Worm (Caenorhabditis elegans) whole organism, L3 larva: ENCODE measurements around the gene F57C12.2.

Source experiments
- R02D3.7 ChIP-seq: fragments of 150-350 bp; optimal IDR thresholded peaks from 2 replicates; lab custom pipeline; 2014; ENCODE audit warnings: missing biosample characterization, missing genetic modification characterization
- ZK546.5 ChIP-seq: sonication (generic microtip); optimal IDR thresholded peaks from 2 replicates; lab custom pipeline; 2017; ENCODE audit warnings: missing biosample characterization, missing genetic modification characterization
- aly-2 ChIP-seq: fragments of 150-350 bp; optimal IDR thresholded peaks from 2 replicates; lab custom pipeline; 2014; ENCODE audit warnings: missing biosample characterization, missing genetic modification characterization
- ama-1 ChIP-seq: fragments of 150-350 bp; optimal IDR thresholded peaks from 2 replicates; lab custom pipeline; 2018
- ceh-28 ChIP-seq: fragments of 150-350 bp; optimal IDR thresholded peaks from 2 replicates; lab custom pipeline; 2014; ENCODE audit warnings: missing biosample characterization, missing genetic modification reagents, missing genetic modification characterization
- ceh-82 ChIP-seq: fragments of 150-350 bp; optimal IDR thresholded peaks from 2 replicates; lab custom pipeline; 2014; ENCODE audit warnings: missing biosample characterization, missing genetic modification characterization
- daf-12 ChIP-seq: fragments of 150-350 bp; optimal IDR thresholded peaks from 2 replicates; lab custom pipeline; 2014; ENCODE audit warnings: missing biosample characterization, missing genetic modification reagents, missing genetic modification characterization
- egl-27 ChIP-seq: sonication (generic microtip); optimal IDR thresholded peaks from 4 replicates; lab custom pipeline; 2017; ENCODE audit warnings: missing biosample characterization, missing genetic modification reagents, missing genetic modification characterization
- egl-5 ChIP-seq: fragments of 150-350 bp; optimal IDR thresholded peaks from 2 replicates; lab custom pipeline; 2017; ENCODE audit warnings: missing biosample characterization, missing genetic modification reagents, missing genetic modification characterization, inconsistent platforms
- elt-1 ChIP-seq: fragments of 150-350 bp; optimal IDR thresholded peaks from 2 replicates; lab custom pipeline; 2014; ENCODE audit warnings: missing biosample characterization, missing genetic modification characterization
- elt-2 ChIP-seq: sonication (generic microtip); optimal IDR thresholded peaks from 2 replicates; lab custom pipeline; 2016; ENCODE audit warnings: missing genetic modification reagents, mild to moderate bottlenecking, missing genetic modification characterization, missing compliant biosample characterization
- elt-3 ChIP-seq, 3 experiments: fragments of 150-350 bp in 1 of 3; sonication (generic microtip) in 2 of 3; optimal IDR thresholded peaks; 2 replicates in 2 of 3; 4 replicates in 1 of 3; lab custom pipeline; 2014 to 2017; ENCODE audit warnings: missing biosample characterization in 3 of 3, missing genetic modification characterization in 3 of 3
- eor-1 ChIP-seq, 2 experiments: fragments of 150-350 bp; optimal IDR thresholded peaks; 2 replicates each; lab custom pipeline; 2014 to 2018; ENCODE audit warnings: missing biosample characterization in 2 of 2, missing genetic modification characterization in 2 of 2
- fkh-10 ChIP-seq: sonication (generic microtip); optimal IDR thresholded peaks from 2 replicates; lab custom pipeline; 2017; ENCODE audit warnings: missing biosample characterization, missing genetic modification reagents, missing genetic modification characterization
- fkh-2 ChIP-seq: fragments of 150-350 bp; optimal IDR thresholded peaks from 2 replicates; lab custom pipeline; 2014; ENCODE audit warnings: missing biosample characterization, missing genetic modification reagents, missing genetic modification characterization
- hmg-11 ChIP-seq: sonication (generic microtip); optimal IDR thresholded peaks from 2 replicates; lab custom pipeline; 2016; ENCODE audit warnings: missing genetic modification characterization, missing compliant biosample characterization
- jun-1 ChIP-seq: fragments of 150-350 bp; optimal IDR thresholded peaks from 2 replicates; lab custom pipeline; 2014; ENCODE audit warnings: missing biosample characterization, missing genetic modification reagents, missing genetic modification characterization
- lin-15B ChIP-seq: fragments of 150-350 bp; optimal IDR thresholded peaks from 2 replicates; lab custom pipeline; 2014; ENCODE audit warnings: missing biosample characterization, missing genetic modification characterization
- lin-39 ChIP-seq: fragments of 150-350 bp; optimal IDR thresholded peaks from 2 replicates; lab custom pipeline; 2018; ENCODE audit warnings: missing biosample characterization, missing genetic modification reagents, missing genetic modification characterization
- lsy-12 ChIP-seq: sonication (generic microtip); optimal IDR thresholded peaks from 2 replicates; lab custom pipeline; 2016; ENCODE audit warnings: mild to moderate bottlenecking, missing genetic modification characterization, missing compliant biosample characterization
- mdl-1 ChIP-seq: fragments of 150-350 bp; optimal IDR thresholded peaks from 2 replicates; lab custom pipeline; 2014; ENCODE audit warnings: missing biosample characterization, missing genetic modification characterization
- mml-1 ChIP-seq: fragments of 150-350 bp; sonication (generic microtip); optimal IDR thresholded peaks from 3 replicates; lab custom pipeline; 2014; ENCODE audit warnings: missing biosample characterization, missing genetic modification characterization
- nfya-1 ChIP-seq: sonication (generic microtip); optimal IDR thresholded peaks from 2 replicates; lab custom pipeline; 2017; ENCODE audit warnings: missing genetic modification characterization, mild to moderate bottlenecking, missing compliant biosample characterization, antibody characterized with exemption, moderate library complexity; ENCODE audit not compliant: insufficient read depth
- nhr-11 ChIP-seq: fragments of 150-350 bp; optimal IDR thresholded peaks from 2 replicates; lab custom pipeline; 2014; ENCODE audit warnings: missing biosample characterization, missing genetic modification characterization
- nhr-12 ChIP-seq: fragments of 150-350 bp; optimal IDR thresholded peaks from 2 replicates; lab custom pipeline; 2014; ENCODE audit warnings: missing biosample characterization, missing genetic modification characterization
- nhr-23 ChIP-seq: fragments of 150-350 bp; optimal IDR thresholded peaks from 2 replicates; lab custom pipeline; 2014; ENCODE audit warnings: missing biosample characterization, missing genetic modification reagents, missing genetic modification characterization
- nhr-237 ChIP-seq: fragments of 150-350 bp; optimal IDR thresholded peaks from 2 replicates; lab custom pipeline; 2014; ENCODE audit warnings: missing biosample characterization, missing genetic modification characterization
- nhr-25 ChIP-seq: sonication (generic microtip); optimal IDR thresholded peaks from 2 replicates; lab custom pipeline; 2017; ENCODE audit warnings: missing biosample characterization, missing genetic modification characterization
- nhr-28 ChIP-seq: fragments of 150-350 bp; optimal IDR thresholded peaks from 2 replicates; lab custom pipeline; 2014; ENCODE audit warnings: missing biosample characterization, missing genetic modification characterization
- nhr-43 ChIP-seq: sonication (generic microtip); optimal IDR thresholded peaks from 2 replicates; lab custom pipeline; 2016; ENCODE audit warnings: mild to moderate bottlenecking, missing genetic modification characterization, missing compliant biosample characterization; ENCODE audit not compliant: poor library complexity, severe bottlenecking
- nhr-67 ChIP-seq: fragments of 150-350 bp; optimal IDR thresholded peaks from 2 replicates; lab custom pipeline; 2014; ENCODE audit warnings: missing biosample characterization, missing genetic modification characterization
- nhr-76 ChIP-seq: fragments of 150-350 bp; sonication (generic microtip); optimal IDR thresholded peaks from 5 replicates; lab custom pipeline; 2014; ENCODE audit warnings: missing biosample characterization, missing genetic modification characterization
- nhr-77 ChIP-seq: fragments of 150-350 bp; optimal IDR thresholded peaks from 2 replicates; lab custom pipeline; 2014; ENCODE audit warnings: missing biosample characterization, missing genetic modification characterization
- pha-4 ChIP-seq: fragments of 150-350 bp; optimal IDR thresholded peaks from 2 replicates; lab custom pipeline; 2014; ENCODE audit warnings: missing biosample characterization, missing genetic modification reagents, missing genetic modification characterization
- pqm-1 ChIP-seq: fragments of 150-350 bp; optimal IDR thresholded peaks from 2 replicates; lab custom pipeline; 2017; ENCODE audit warnings: missing biosample characterization, missing genetic modification characterization, inconsistent platforms
- sea-2 ChIP-seq: fragments of 150-350 bp; sonication (generic microtip); optimal IDR thresholded peaks from 4 replicates; lab custom pipeline; 2014; ENCODE audit warnings: missing biosample characterization, missing genetic modification reagents, missing genetic modification characterization
- skn-1 ChIP-seq: fragments of 150-350 bp; optimal IDR thresholded peaks from 2 replicates; lab custom pipeline; 2014; ENCODE audit warnings: missing biosample characterization, missing genetic modification characterization
- snpc-4 ChIP-seq: fragments of 150-350 bp; optimal IDR thresholded peaks from 2 replicates; lab custom pipeline; 2014; ENCODE audit warnings: missing biosample characterization, missing genetic modification characterization
- tbx-2 ChIP-seq: sonication (generic microtip); optimal IDR thresholded peaks from 2 replicates; lab custom pipeline; 2016; ENCODE audit warnings: mild to moderate bottlenecking, missing genetic modification characterization, missing compliant biosample characterization
- unc-39 ChIP-seq: sonication (generic microtip); optimal IDR thresholded peaks from 4 replicates; lab custom pipeline; 2017; ENCODE audit warnings: missing biosample characterization, missing genetic modification characterization
- unc-62 ChIP-seq: fragments of 150-350 bp; sonication (generic microtip); optimal IDR thresholded peaks from 4 replicates; lab custom pipeline; 2014; ENCODE audit warnings: missing biosample characterization, missing genetic modification reagents, missing genetic modification characterization
- zag-1 ChIP-seq: fragments of 150-350 bp; optimal IDR thresholded peaks from 2 replicates; lab custom pipeline; 2014; ENCODE audit warnings: missing biosample characterization, missing genetic modification characterization
- ztf-11 ChIP-seq: fragments of 150-350 bp; optimal IDR thresholded peaks from 2 replicates; lab custom pipeline; 2014; ENCODE audit warnings: missing biosample characterization, missing genetic modification characterization
- ztf-4 ChIP-seq: fragments of 150-350 bp; optimal IDR thresholded peaks from 2 replicates; lab custom pipeline; 2014; ENCODE audit warnings: missing biosample characterization, missing genetic modification characterization

Gene F57C12.2

DNA sequence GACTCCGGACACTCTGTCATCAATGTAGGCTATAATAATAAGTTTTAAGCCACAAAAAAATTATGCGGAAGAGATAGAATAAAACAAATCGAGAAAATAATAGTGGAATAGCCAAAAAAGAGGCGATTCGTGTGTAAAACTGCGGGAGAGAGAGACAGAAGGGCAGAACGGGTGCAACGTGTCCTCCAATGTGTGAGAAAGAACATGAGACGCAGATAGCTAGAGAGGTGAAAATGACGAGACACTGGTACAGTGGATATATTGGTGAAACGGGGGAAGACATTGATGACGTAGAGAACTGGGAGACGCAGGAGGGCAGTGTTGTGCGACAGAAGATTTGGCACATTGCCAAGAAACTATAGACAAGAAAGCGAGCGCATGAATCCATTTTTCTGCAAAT lies 15.5 kb downstream of the F57C12.2 start, which contains the start of gene F28C10.3:
Gene F28C10.3, minus strand, starts transcription at position 101 of the 400 bp plus-strand sequence.
- TF ChIP-seq nhr-12, result no peak
- peak; percentile 75 for TF ChIP-seq R02D3.7 (tag; lab: Kevin White, UChicago)
- no peak for TF ChIP-seq ztf-11 (tag; lab: Kevin White, UChicago)
- TF ChIP-seq egl-5, result peak; percentile 20
- TF ChIP-seq nhr-67, result no peak
- TF ChIP-seq nhr-43 (tag; lab: Kevin White, UChicago), result peak; percentile 93
- TF ChIP-seq mdl-1 (tag; lab: Kevin White, UChicago), result peak; percentile 79
- no peak for TF ChIP-seq aly-2 (tag; lab: Kevin White, UChicago)
- TF ChIP-seq lsy-12 (tag; lab: Kevin White, UChicago), result peak; percentile 3
- peak; percentile 23 for TF ChIP-seq snpc-4 (tag; lab: Kevin White, UChicago)
- peak; percentile 81 for TF ChIP-seq fkh-2 (tag; lab: Kevin White, UChicago)
- no peak for TF ChIP-seq nhr-237 (tag; lab: Kevin White, UChicago)
- TF ChIP-seq pqm-1, result peak; percentile 11
- TF ChIP-seq nhr-76, result peak; percentile 52
- TF ChIP-seq nhr-77, result peak; percentile 42
- TF ChIP-seq elt-3 (tag; optimal IDR thresholded peaks at IDR 0.05; lab: Kevin White, UChicago), result no peak
- peak; percentile 90 for TF ChIP-seq nhr-23 (tag; lab: Kevin White, UChicago)
- peak; percentile 55 for TF ChIP-seq jun-1 (tag; lab: Kevin White, UChicago)
- peak; percentile 98 for TF ChIP-seq nhr-25 (tag; lab: Kevin White, UChicago)
- peak; percentile 57 for TF ChIP-seq elt-1 (tag; lab: Kevin White, UChicago)
- no peak for TF ChIP-seq ama-1 (lab: Kevin White, UChicago)
- peak; percentile 50 for TF ChIP-seq nhr-11 (tag; lab: Kevin White, UChicago)
- peak; percentile 77 for TF ChIP-seq ceh-28 (tag; lab: Kevin White, UChicago)
- TF ChIP-seq skn-1 (tag; lab: Kevin White, UChicago), result peak; percentile 79
- no peak for TF ChIP-seq pha-4 (tag; lab: Kevin White, UChicago)
- peak; percentile 47 for TF ChIP-seq lin-15B
- peak; percentile 87 for TF ChIP-seq daf-12
- TF ChIP-seq ztf-4 (tag; lab: Kevin White, UChicago), result no peak
- TF ChIP-seq zag-1 (tag; lab: Kevin White, UChicago), result peak; percentile 64
- TF ChIP-seq lin-39 (tag; lab: Kevin White, UChicago), result peak; percentile 88
- peak; percentile 83 for TF ChIP-seq tbx-2 (tag; lab: Kevin White, UChicago)
- peak; percentile 93 for TF ChIP-seq nfya-1 (tag; lab: Kevin White, UChicago)
- no peak for TF ChIP-seq fkh-10 (GFP tag; lab: Kevin White, UChicago)
- no peak for TF ChIP-seq ZK546.5 (tag; lab: Kevin White, UChicago)
- TF ChIP-seq hmg-11 (tag; lab: Kevin White, UChicago), result peak; percentile 91
- TF ChIP-seq ceh-82 (tag; lab: Kevin White, UChicago), result peak; percentile 74
- TF ChIP-seq unc-62 (GFP tag; lab: Kevin White, UChicago), result peak; percentile 88

DNA sequence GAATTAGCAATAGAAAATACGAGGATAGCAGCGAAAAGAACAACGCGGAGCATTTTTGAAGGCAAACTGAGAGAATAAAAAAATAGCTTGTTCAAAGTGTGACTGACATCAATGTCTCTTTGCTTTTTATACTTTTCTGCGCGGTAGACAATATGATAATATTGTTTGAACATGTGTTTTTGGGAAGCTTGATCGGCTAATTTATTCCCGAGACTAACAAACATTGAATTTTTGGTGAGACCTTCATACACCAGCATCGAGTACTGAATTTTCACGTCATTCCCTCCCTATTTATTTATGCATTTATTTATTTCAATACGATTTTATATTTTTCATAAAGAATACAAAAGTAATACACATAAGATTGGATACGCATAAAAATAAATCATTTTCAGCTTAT lies 20.3 kb downstream of the F57C12.2 start, which contains the start of gene B0310.6:
Gene B0310.6, minus strand, starts transcription at position 101 of the 400 bp plus-strand sequence.
- no peak for TF ChIP-seq aly-2 (tag; lab: Kevin White, UChicago)
- TF ChIP-seq, all 47 proteins: peak for 0

DNA sequence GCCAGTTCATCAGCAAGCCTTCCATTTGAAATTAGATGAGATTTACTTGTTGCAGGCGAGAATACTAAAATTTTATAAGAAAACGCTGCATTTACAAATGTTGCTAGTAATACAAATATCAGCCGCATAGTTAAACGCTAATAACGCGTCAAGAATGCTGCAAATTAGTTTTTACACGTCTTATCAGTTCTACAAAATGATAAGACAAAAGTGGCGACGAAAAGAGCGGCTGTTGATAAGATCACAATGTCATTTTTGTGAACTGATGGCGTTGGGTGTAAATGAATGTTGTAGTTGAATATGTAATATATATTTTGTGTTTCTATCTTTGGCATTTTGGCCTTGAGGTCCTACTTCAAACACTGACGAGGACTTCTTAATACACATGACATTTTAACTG lies 21.2 kb downstream of the F57C12.2 start, which contains the start of gene ugt-46:
Gene ugt-46, minus strand, starts transcription at position 279 of the 400 bp plus-strand sequence.
- no peak for TF ChIP-seq nhr-28 (tag; lab: Kevin White, UChicago)
- no peak for TF ChIP-seq egl-27 (tag; lab: Kevin White, UChicago)
- peak in 1 of 3 experiments; percentile 15 for TF ChIP-seq elt-3 (tag; optimal IDR thresholded peaks at IDR 0.05; lab: Kevin White, UChicago)
- TF ChIP-seq snpc-4 (tag; lab: Kevin White, UChicago), result no peak
- TF ChIP-seq egl-5, result no peak
- peak; percentile 9 for TF ChIP-seq pha-4 (tag; lab: Kevin White, UChicago)
- TF ChIP-seq lin-15B, result no peak
- TF ChIP-seq elt-2, result peak; percentile 95
- no peak for TF ChIP-seq eor-1 (tag; optimal IDR thresholded peaks at IDR 0.05; lab: Kevin White, UChicago)
- no peak for TF ChIP-seq jun-1 (tag; lab: Kevin White, UChicago)
- no peak for TF ChIP-seq hmg-11 (tag; lab: Kevin White, UChicago)
- no peak for TF ChIP-seq sea-2 (GFP tag; lab: Kevin White, UChicago)
- TF ChIP-seq ztf-11 (tag; lab: Kevin White, UChicago), result no peak
- no peak for TF ChIP-seq nhr-11 (tag; lab: Kevin White, UChicago)
- no peak for TF ChIP-seq mdl-1 (tag; lab: Kevin White, UChicago)
- TF ChIP-seq skn-1 (tag; lab: Kevin White, UChicago), result no peak
- TF ChIP-seq ceh-28 (tag; lab: Kevin White, UChicago), result no peak
- TF ChIP-seq ztf-4 (tag; lab: Kevin White, UChicago), result no peak
- no peak for TF ChIP-seq daf-12
- TF ChIP-seq ceh-82 (tag; lab: Kevin White, UChicago), result no peak
- TF ChIP-seq unc-39, result no peak
- TF ChIP-seq ama-1 (lab: Kevin White, UChicago), result no peak
- no peak for TF ChIP-seq nfya-1 (tag; lab: Kevin White, UChicago)
- TF ChIP-seq nhr-23 (tag; lab: Kevin White, UChicago), result no peak
- TF ChIP-seq aly-2 (tag; lab: Kevin White, UChicago), result no peak
- peak; percentile 88 for TF ChIP-seq pqm-1
- no peak for TF ChIP-seq elt-1 (tag; lab: Kevin White, UChicago)
- no peak for TF ChIP-seq nhr-237 (tag; lab: Kevin White, UChicago)
- no peak for TF ChIP-seq fkh-10 (GFP tag; lab: Kevin White, UChicago)
- no peak for TF ChIP-seq mml-1
- TF ChIP-seq nhr-43 (tag; lab: Kevin White, UChicago), result no peak
